Worm (Caenorhabditis elegans): ENCODE data around the gene ZC449.5.

The ZC449.5 gene

DNA sequence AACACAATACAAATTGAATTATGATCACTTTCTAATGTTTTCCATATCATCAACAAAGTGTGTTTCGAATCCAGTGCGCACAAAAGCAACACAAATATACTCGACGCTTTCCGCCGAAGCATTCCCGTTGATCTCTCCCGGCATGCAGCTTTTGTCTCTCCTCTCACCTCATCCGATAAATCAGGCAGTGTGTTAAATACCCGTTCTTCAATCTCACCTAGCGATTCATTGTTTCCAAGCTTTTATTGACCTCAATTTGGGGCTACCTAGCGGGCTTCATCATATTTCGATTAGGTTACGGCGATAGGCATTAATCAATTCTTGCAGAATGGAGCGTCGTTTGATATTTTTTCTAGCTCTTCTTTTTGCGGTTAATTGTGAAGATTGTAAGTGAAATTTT, 13.3 kb downstream of the ZC449.5 start, which contains the start of gene ZC449.1:
TSS of gene ZC449.1 (plus strand) at position 121 of the 400 bp plus-strand sequence.
- no peak for TF ChIP-seq elt-3 (tag; optimal IDR thresholded peaks at IDR 0.05)
- no peak for TF ChIP-seq pha-4 (tag; optimal IDR thresholded peaks at IDR 0.05)
- TF ChIP-seq skn-1 (tag; optimal IDR thresholded peaks at IDR 0.05), result no peak
- no peak for TF ChIP-seq hmg-11 (tag; optimal IDR thresholded peaks at IDR 0.05)
- no peak for TF ChIP-seq aly-2 (tag; optimal IDR thresholded peaks at IDR 0.05)
- TF ChIP-seq fkh-2 (tag; optimal IDR thresholded peaks at IDR 0.05), result no peak

- no peak for TF ChIP-seq ceh-9 (tag; optimal IDR thresholded peaks at IDR 0.05)
- TF ChIP-seq nhr-25 (tag; optimal IDR thresholded peaks at IDR 0.05), result peak; percentile 33
- TF ChIP-seq nhr-77 (tag; optimal IDR thresholded peaks at IDR 0.05), result no peak
- no peak for TF ChIP-seq unc-62 (GFP tag; optimal IDR thresholded peaks at IDR 0.05)
- no peak for TF ChIP-seq nhr-11 (tag; optimal IDR thresholded peaks at IDR 0.05)
- TF ChIP-seq snpc-4 (tag; optimal IDR thresholded peaks at IDR 0.05), result no peak
- peak; percentile 69 for TF ChIP-seq hmg-11 (tag; optimal IDR thresholded peaks at IDR 0.05)
- TF ChIP-seq ama-1 (optimal IDR thresholded peaks at IDR 0.05), result no peak
- no peak for TF ChIP-seq ceh-82 (tag; optimal IDR thresholded peaks at IDR 0.05)
- TF ChIP-seq sea-2 (GFP tag; optimal IDR thresholded peaks at IDR 0.05), result no peak
- TF ChIP-seq fkh-10 (GFP tag; optimal IDR thresholded peaks at IDR 0.05), result no peak
- TF ChIP-seq nhr-43 (tag; optimal IDR thresholded peaks at IDR 0.05; ENCODE audit: poor library complexity, severe bottlenecking), result peak; percentile 78
- no peak for TF ChIP-seq ceh-16 (tag; optimal IDR thresholded peaks at IDR 0.05)
- TF ChIP-seq nhr-67 (tag; optimal IDR thresholded peaks at IDR 0.05), result no peak
- no peak for TF ChIP-seq elt-3 (tag; optimal IDR thresholded peaks at IDR 0.05)
- TF ChIP-seq nfya-1 (tag; optimal IDR thresholded peaks at IDR 0.05; ENCODE audit: insufficient read depth), result peak; percentile 17
- no peak for TF ChIP-seq eor-1 (tag; optimal IDR thresholded peaks at IDR 0.05)
- no peak for TF ChIP-seq nhr-23 (tag; optimal IDR thresholded peaks at IDR 0.05)
- TF ChIP-seq ZK546.5 (tag; optimal IDR thresholded peaks at IDR 0.05), result no peak
- TF ChIP-seq ztf-4 (tag; optimal IDR thresholded peaks at IDR 0.05), result no peak
- no peak for TF ChIP-seq lin-15B (tag; optimal IDR thresholded peaks at IDR 0.05)
- TF ChIP-seq nhr-12 (tag; optimal IDR thresholded peaks at IDR 0.05), result no peak
- TF ChIP-seq nhr-76 (tag; optimal IDR thresholded peaks at IDR 0.05), result no peak
- TF ChIP-seq egl-5 (tag; optimal IDR thresholded peaks at IDR 0.05), result no peak
- TF ChIP-seq elt-1 (tag; optimal IDR thresholded peaks at IDR 0.05), result no peak
- no peak for TF ChIP-seq skn-1 (tag; optimal IDR thresholded peaks at IDR 0.05)
- TF ChIP-seq lin-39 (tag; optimal IDR thresholded peaks at IDR 0.05), result peak; percentile 31
- no peak for TF ChIP-seq fos-1 (tag; optimal IDR thresholded peaks at IDR 0.05)
- TF ChIP-seq fkh-2 (tag; optimal IDR thresholded peaks at IDR 0.05), result no peak
- TF ChIP-seq R02D3.7 (tag; optimal IDR thresholded peaks at IDR 0.05), result peak; percentile 1
- no peak for TF ChIP-seq ceh-28 (tag; optimal IDR thresholded peaks at IDR 0.05)
- no peak for TF ChIP-seq unc-39 (tag; optimal IDR thresholded peaks at IDR 0.05)
- no peak for TF ChIP-seq aly-2 (tag; optimal IDR thresholded peaks at IDR 0.05)
- no peak for TF ChIP-seq ztf-11 (tag; optimal IDR thresholded peaks at IDR 0.05)
- TF ChIP-seq jun-1 (tag; optimal IDR thresholded peaks at IDR 0.05), result peak; percentile 17
- TF ChIP-seq nhr-237 (tag; optimal IDR thresholded peaks at IDR 0.05), result no peak
- TF ChIP-seq elt-2 (tag; optimal IDR thresholded peaks at IDR 0.05), result peak; percentile 48
- TF ChIP-seq daf-12 (tag; optimal IDR thresholded peaks at IDR 0.05), result no peak
- TF ChIP-seq pqm-1 (tag; optimal IDR thresholded peaks at IDR 0.05), result peak; percentile 12
- TF ChIP-seq mml-1 (tag; optimal IDR thresholded peaks at IDR 0.05), result no peak
- no peak for TF ChIP-seq zag-1 (tag; optimal IDR thresholded peaks at IDR 0.05)
- no peak for TF ChIP-seq egl-27 (tag; optimal IDR thresholded peaks at IDR 0.05)
- TF ChIP-seq nhr-28 (tag; optimal IDR thresholded peaks at IDR 0.05), result no peak
- no peak for TF ChIP-seq mdl-1 (tag; optimal IDR thresholded peaks at IDR 0.05)
- no peak for TF ChIP-seq pha-4 (tag; optimal IDR thresholded peaks at IDR 0.05)
- peak; percentile 59 for TF ChIP-seq lsy-12 (tag; optimal IDR thresholded peaks at IDR 0.05)
- no peak for TF ChIP-seq tbx-2 (tag; optimal IDR thresholded peaks at IDR 0.05)
Measured at ce11 chrX:5022682-5023081, 14.9 kb downstream of the ZC449.5 start.

Measured in whole organism, L3 larva.